Fruit fly (Drosophila melanogaster): ENCODE data around the gene Or85e.

The Or85e gene

dm6 chr3R:8652731-8653130 is 17.1 kb upstream of the Or85e start, which contains the start of the genes Sys1 and Dhod (continued):
- TF ChIP-seq CG12299 (tag; optimal IDR thresholded peaks at IDR 0.05) (no peak), twi (tag; optimal IDR thresholded peaks at IDR 0.05) (peak; percentile 19), CG10274 (GFP tag; optimal IDR thresholded peaks at IDR 0.05) (no peak), CG8944 (GFP tag; optimal IDR thresholded peaks at IDR 0.05) (peak; percentile 62), E2f1 (GFP tag; IDR thresholded peaks at IDR 0.05) (peak; percentile 38; the same call in 1 of the 2 replicates), Max (GFP tag; optimal IDR thresholded peaks at IDR 0.05) (peak; percentile 69), CG4328 (GFP tag; optimal IDR thresholded peaks at IDR 0.05) (no peak), ab (GFP tag; optimal IDR thresholded peaks at IDR 0.05) (peak; percentile 41), CG13296 (GFP tag; optimal IDR thresholded peaks at IDR 0.05) (peak; percentile 56), CG6854 (GFP tag; optimal IDR thresholded peaks at IDR 0.05) (no peak), seq (GFP tag; IDR thresholded peaks at IDR 0.05) (0 out of 2 replicates have a peak, but pooled peaks have one; percentile 34), Rx (GFP tag; IDR thresholded peaks at IDR 0.05) (0 out of 2 replicates have a peak, but pooled peaks have one; percentile 12), CkIIα-i1 (GFP tag; IDR thresholded peaks at IDR 0.05) (no peak), BtbVII (GFP tag; optimal IDR thresholded peaks at IDR 0.05) (no peak), vnd (GFP tag; IDR thresholded peaks at IDR 0.05; ENCODE audit: partially characterized antibody) (peak; percentile 85), ham (GFP tag; IDR thresholded peaks at IDR 0.05) (no peak), Sry-β (GFP tag; optimal IDR thresholded peaks at IDR 0.05) (no peak), peb (GFP tag; IDR thresholded peaks at IDR 0.05) (peak; percentile 38), Elba2 (GFP tag; optimal IDR thresholded peaks at IDR 0.05) (no peak), sim (GFP tag; IDR thresholded peaks at IDR 0.05) (no peak), CG6254 (GFP tag; optimal IDR thresholded peaks at IDR 0.05) (peak; percentile 12), CG31388 (GFP tag; optimal IDR thresholded peaks at IDR 0.05) (peak; percentile 4), CG5953 (GFP tag; IDR thresholded peaks at IDR 0.05) (no peak), Hey (tag; optimal IDR thresholded peaks at IDR 0.05) (no peak), CG4282 (GFP tag; optimal IDR thresholded peaks at IDR 0.05) (no peak), bbx (GFP tag; IDR thresholded peaks at IDR 0.05; ENCODE audit: partially characterized antibody) (peak; percentile 72), CG8388 (GFP tag; optimal IDR thresholded peaks at IDR 0.05) (peak; percentile 51), Kr (GFP tag; optimal IDR thresholded peaks at IDR 0.05) (peak; percentile 10), klu (GFP tag; IDR thresholded peaks at IDR 0.05) (peak; percentile 40; the same call in 1 of the 2 replicates), CG4424 (GFP tag; optimal IDR thresholded peaks at IDR 0.05) (peak; percentile 70), pfk (GFP tag; optimal IDR thresholded peaks at IDR 0.05) (no peak), CG43689 (GFP tag; IDR thresholded peaks at IDR 0.05) (peak; percentile 20; the same call in 1 of the 2 replicates), sr (GFP tag; IDR thresholded peaks at IDR 0.05) (no peak), CG8359 (GFP tag; optimal IDR thresholded peaks at IDR 0.05; ENCODE audit: borderline replicate concordance) (no peak), br (optimal IDR thresholded peaks at IDR 0.05) (no peak), rib (GFP tag; IDR thresholded peaks at IDR 0.05) (no peak), tgo (GFP tag; IDR thresholded peaks at IDR 0.05) (peak; percentile 76), ems (GFP tag; optimal IDR thresholded peaks at IDR 0.05) (peak; percentile 82), Dek (tag; optimal IDR thresholded peaks at IDR 0.05) (peak; percentile 20), Bdp1 (GFP tag; optimal IDR thresholded peaks at IDR 0.05) (peak; percentile 73), Dfd (GFP tag; optimal IDR thresholded peaks at IDR 0.05) (no peak), CG1647 (GFP tag; optimal IDR thresholded peaks at IDR 0.05) (peak; percentile 35), NC2β (GFP tag; optimal IDR thresholded peaks at IDR 0.05) (peak; percentile 72), Lhr (GFP tag; optimal IDR thresholded peaks at IDR 0.05) (no peak), pan (optimal IDR thresholded peaks at IDR 0.05) (no peak), pan (GFP tag; optimal IDR thresholded peaks at IDR 0.05 in 1 of 2, IDR thresholded peaks at IDR 0.05 in 1 of 2) (peak in 1 of 2 experiments; percentile 72), Ets97D (GFP tag; optimal IDR thresholded peaks at IDR 0.05) (peak; percentile 57), CG3995 (GFP tag; optimal IDR thresholded peaks at IDR 0.05) (peak; percentile 74), cwo (GFP tag; optimal IDR thresholded peaks at IDR 0.05) (peak; percentile 42), Hmx (GFP tag; optimal IDR thresholded peaks at IDR 0.05) (peak; percentile 0), CG4820 (GFP tag; optimal IDR thresholded peaks at IDR 0.05) (no peak), tx (GFP tag; optimal IDR thresholded peaks at IDR 0.05) (peak; percentile 22)

All from whole organism, embryonic.